Comparison of ENCODE assay signal across 1 worm cellular context in genomic region chrV:17723142-17723781, ce11.
TF ChIP-seq lines count a peak whose summit lies in the region.

No protein-coding gene starts in this region.

TF ChIP-seq in whole organism, L1 larva, 84 proteins besides CTCF, POLR2A, EP300 and RAD21 (continued from another document):
- no peak for TF ChIP-seq fkh-10 (GFP tag; optimal IDR thresholded peaks at IDR 0.05; lab: Kevin White, UChicago)
- TF ChIP-seq nhr-85 (tag; lab: Kevin White, UChicago), result peak; percentile 76
- TF ChIP-seq lin-35 (GFP tag; optimal IDR thresholded peaks at IDR 0.05; lab: Kevin White, UChicago), result no peak
- TF ChIP-seq grh-1 (GFP tag; IDR thresholded peaks at IDR 0.05; lab: Robert Waterston, UW), result no peak
- no peak for TF ChIP-seq zag-1 (tag; optimal IDR thresholded peaks at IDR 0.05; lab: Kevin White, UChicago)
- no peak for TF ChIP-seq jun-1 (tag; optimal IDR thresholded peaks at IDR 0.05; lab: Kevin White, UChicago)
- no peak for TF ChIP-seq ceh-82 (tag; optimal IDR thresholded peaks at IDR 0.05; lab: Kevin White, UChicago)
- no peak for TF ChIP-seq rnt-1 (tag; optimal IDR thresholded peaks at IDR 0.05; lab: Kevin White, UChicago)
- TF ChIP-seq nhr-20 (tag; optimal IDR thresholded peaks at IDR 0.05; lab: Kevin White, UChicago), result peak; percentile 17
- peak in 1 of 2 experiments; percentile 9 for TF ChIP-seq mdl-1 (tag; optimal IDR thresholded peaks at IDR 0.05; lab: Kevin White, UChicago)
- no peak for TF ChIP-seq mab-9 (GFP tag; IDR thresholded peaks at IDR 0.05; lab: Robert Waterston, UW)
- TF ChIP-seq efl-3 (GFP tag; optimal IDR thresholded peaks at IDR 0.05; lab: Kevin White, UChicago), result no peak
- peak; percentile 19 for TF ChIP-seq lin-14 (GFP tag; optimal IDR thresholded peaks at IDR 0.05; lab: Kevin White, UChicago)
- no peak for TF ChIP-seq dpl-1 (GFP tag; optimal IDR thresholded peaks at IDR 0.05; lab: Kevin White, UChicago)
- TF ChIP-seq unc-30 (tag; optimal IDR thresholded peaks at IDR 0.05; lab: Kevin White, UChicago), result no peak
- no peak for TF ChIP-seq pqm-1 (tag; optimal IDR thresholded peaks at IDR 0.05; lab: Kevin White, UChicago)
- TF ChIP-seq ceh-88 (GFP tag; IDR thresholded peaks at IDR 0.05; lab: Robert Waterston, UW), result no peak
- no peak for TF ChIP-seq ets-5 (GFP tag; IDR thresholded peaks at IDR 0.05; lab: Robert Waterston, UW)
- TF ChIP-seq skn-1 (tag; optimal IDR thresholded peaks at IDR 0.05; lab: Kevin White, UChicago), result no peak
- no peak for TF ChIP-seq lin-13 (GFP tag; optimal IDR thresholded peaks at IDR 0.05; lab: Kevin White, UChicago)
- TF ChIP-seq lin-39 (tag; optimal IDR thresholded peaks at IDR 0.05; lab: Kevin White, UChicago), result no peak
- no peak for TF ChIP-seq xbp-1 (tag; optimal IDR thresholded peaks at IDR 0.05; lab: Kevin White, UChicago)
- no peak for TF ChIP-seq ceh-63 (GFP tag; optimal IDR thresholded peaks at IDR 0.05; lab: Kevin White, UChicago)
- no peak for TF ChIP-seq egl-27 (tag; optimal IDR thresholded peaks at IDR 0.05; lab: Kevin White, UChicago)
- peak in 2 of 6 experiments; percentile 4 to 19 for TF ChIP-seq elt-3 (tag; optimal IDR thresholded peaks at IDR 0.05; lab: Kevin White, UChicago)
- no peak for TF ChIP-seq mef-2 (tag; optimal IDR thresholded peaks at IDR 0.05; lab: Kevin White, UChicago)
- no peak for TF ChIP-seq alr-1 (tag; optimal IDR thresholded peaks at IDR 0.05; lab: Kevin White, UChicago; ENCODE audit: borderline replicate concordance)
- TF ChIP-seq nhr-84 (tag; optimal IDR thresholded peaks at IDR 0.05; lab: Kevin White, UChicago), result no peak
- no peak for TF ChIP-seq ceh-8 (GFP tag; optimal IDR thresholded peaks at IDR 0.05; lab: Kevin White, UChicago)
- no peak for TF ChIP-seq fkh-4 (tag; optimal IDR thresholded peaks at IDR 0.05; lab: Kevin White, UChicago; ENCODE audit: borderline replicate concordance)
- no peak for TF ChIP-seq fos-1 (tag; optimal IDR thresholded peaks at IDR 0.05; lab: Kevin White, UChicago)
- no peak for TF ChIP-seq egl-13 (tag; optimal IDR thresholded peaks at IDR 0.05; lab: Kevin White, UChicago)
- TF ChIP-seq pax-3 (tag; optimal IDR thresholded peaks at IDR 0.05; lab: Kevin White, UChicago), result no peak
- TF ChIP-seq tlp-1 (tag; optimal IDR thresholded peaks at IDR 0.05; lab: Kevin White, UChicago), result no peak
- no peak for TF ChIP-seq C04F5.9 (tag; optimal IDR thresholded peaks at IDR 0.05; lab: Kevin White, UChicago)
- TF ChIP-seq hpl-2 (GFP tag; optimal IDR thresholded peaks at IDR 0.05; lab: Kevin White, UChicago), result no peak
- no peak for TF ChIP-seq pag-3 (tag; optimal IDR thresholded peaks at IDR 0.05; lab: Kevin White, UChicago; ENCODE audit: borderline replicate concordance, insufficient read depth)
- no peak for TF ChIP-seq nhr-90 (tag; optimal IDR thresholded peaks at IDR 0.05; lab: Kevin White, UChicago; ENCODE audit: poor library complexity)
- no peak for TF ChIP-seq dsc-1 (tag; optimal IDR thresholded peaks at IDR 0.05; lab: Kevin White, UChicago)
- TF ChIP-seq sox-4 (tag; optimal IDR thresholded peaks at IDR 0.05; lab: Kevin White, UChicago), result no peak
- no peak for TF ChIP-seq hlh-4 (tag; optimal IDR thresholded peaks at IDR 0.05; lab: Kevin White, UChicago)
- TF ChIP-seq ces-1 (GFP tag; optimal IDR thresholded peaks at IDR 0.05; lab: Kevin White, UChicago), result no peak
- no peak for TF ChIP-seq irx-1 (tag; optimal IDR thresholded peaks at IDR 0.05; lab: Kevin White, UChicago)
